Fruit fly (Drosophila melanogaster): ENCODE measurements around the gene myd.
A peak's percentile ranks its signal among the peaks of the same experiment; 100 is the strongest.

myd gene

dm6 chr3R:19181214-19181613, 755 bp downstream of the myd start:
- TF ChIP-seq CG11762 (GFP tag; optimal IDR thresholded peaks at IDR 0.05; ENCODE audit: insufficient read depth) (peak; percentile 72), CG8319 (GFP tag; optimal IDR thresholded peaks at IDR 0.05) (peak; percentile 56), CG3919 (GFP tag; optimal IDR thresholded peaks at IDR 0.05) (peak; percentile 80), CG6276 (GFP tag; optimal IDR thresholded peaks at IDR 0.05) (peak; percentile 90), Blimp-1 (GFP tag; optimal IDR thresholded peaks at IDR 0.05) (no peak), vri (GFP tag; optimal IDR thresholded peaks at IDR 0.05) (peak; percentile 29), Smox (GFP tag; optimal IDR thresholded peaks at IDR 0.05) (peak; percentile 67), CG8119 (GFP tag; IDR thresholded peaks at IDR 0.05) (peak; percentile 83), svp (GFP tag) (peak; percentile 65), Ets96B (tag; optimal IDR thresholded peaks at IDR 0.05) (peak; percentile 61), OdsH (GFP tag; optimal IDR thresholded peaks at IDR 0.05) (peak; percentile 83), CG1621 (tag; optimal IDR thresholded peaks at IDR 0.05) (peak; percentile 24), spab (GFP tag; optimal IDR thresholded peaks at IDR 0.05) (peak; percentile 57), net (GFP tag; optimal IDR thresholded peaks at IDR 0.05) (peak; percentile 76), Eip93F (GFP tag; optimal IDR thresholded peaks at IDR 0.05) (no peak), esn (GFP tag; optimal IDR thresholded peaks at IDR 0.05) (peak; percentile 73), CG10669 (GFP tag; optimal IDR thresholded peaks at IDR 0.05) (peak; percentile 77), salr (GFP tag; optimal IDR thresholded peaks at IDR 0.05) (peak in 1 of 2 experiments; percentile 80), achi (GFP tag; optimal IDR thresholded peaks at IDR 0.05) (peak; percentile 78), CG15336 (GFP tag; IDR thresholded peaks at IDR 0.05) (peak; percentile 82), Lpt (GFP tag; optimal IDR thresholded peaks at IDR 0.05) (peak; percentile 82), CG31627 (GFP tag; optimal IDR thresholded peaks at IDR 0.05) (peak; percentile 61), topi (GFP tag; optimal IDR thresholded peaks at IDR 0.05) (peak; percentile 70), CG8632 (GFP tag; optimal IDR thresholded peaks at IDR 0.05) (peak; percentile 77), Sox102F (GFP tag; optimal IDR thresholded peaks at IDR 0.05) (peak; percentile 57), CG6854 (GFP tag; optimal IDR thresholded peaks at IDR 0.05) (no peak), fd85E (GFP tag; optimal IDR thresholded peaks at IDR 0.05) (peak; percentile 44), CG6792 (GFP tag; optimal IDR thresholded peaks at IDR 0.05) (peak; percentile 60), CG34406 (GFP tag; optimal IDR thresholded peaks at IDR 0.05) (peak; percentile 73), CG32006 (GFP tag; optimal IDR thresholded peaks at IDR 0.05) (peak; percentile 94), Eip75B (GFP tag; optimal IDR thresholded peaks at IDR 0.05) (peak; percentile 51), eg (GFP tag; IDR thresholded peaks at IDR 0.05) (peak; percentile 69), pdm3 (GFP tag; optimal IDR thresholded peaks at IDR 0.05) (peak; percentile 79), Hr39 (GFP tag; optimal IDR thresholded peaks at IDR 0.05) (peak; percentile 62), Met (GFP tag; optimal IDR thresholded peaks at IDR 0.05) (peak; percentile 74), dsx (GFP tag; optimal IDR thresholded peaks at IDR 0.05; ENCODE audit: poor library complexity, severe bottlenecking) (peak; percentile 39), CG7368 (GFP tag; optimal IDR thresholded peaks at IDR 0.05) (peak; percentile 61), fkh (GFP tag; optimal IDR thresholded peaks at IDR 0.05) (no peak), CG11902 (GFP tag; optimal IDR thresholded peaks at IDR 0.05) (peak; percentile 50), ss (GFP tag; optimal IDR thresholded peaks at IDR 0.05) (peak; percentile 40 to 74), CG3032 (tag; optimal IDR thresholded peaks at IDR 0.05) (peak; percentile 74), Gug (GFP tag; IDR thresholded peaks at IDR 0.05) (peak; percentile 60), Eip78C (GFP tag) (peak; percentile 93), Hr38 (GFP tag; optimal IDR thresholded peaks at IDR 0.05) (no peak), CG11294 (GFP tag; IDR thresholded peaks at IDR 0.05) (peak; percentile 47), CG16779 (tag; optimal IDR thresholded peaks at IDR 0.05) (peak; percentile 60), Sox14 (GFP tag; optimal IDR thresholded peaks at IDR 0.05) (peak; percentile 69), lz (GFP tag; optimal IDR thresholded peaks at IDR 0.05) (peak; percentile 59), Sox15 (GFP tag; optimal IDR thresholded peaks at IDR 0.05) (peak; percentile 49), CG9139 (GFP tag; optimal IDR thresholded peaks at IDR 0.05) (peak; percentile 35), CG6163 (GFP tag; IDR thresholded peaks at IDR 0.05) (peak; percentile 57), cyc (GFP tag; optimal IDR thresholded peaks at IDR 0.05) (peak; percentile 65)
